Fruit fly (Drosophila melanogaster) whole organism, larva: ENCODE data around the gene fbp.

Experiments used
- noc ChIP-seq: fragments of 200-800 bp; sonication (Bioruptor generic); optimal IDR thresholded peaks from 3 replicates; lab custom pipeline; 2019; ENCODE audit warnings: missing biosample characterization, mild to moderate bottlenecking, missing genetic modification characterization, moderate library complexity

The fbp gene

dm6 chr2L:19784827-19785569 is 21.1 kb upstream of the fbp start:
- no peak for TF ChIP-seq noc (tag; lab: Kevin White, UChicago)

- TF ChIP-seq noc (tag; lab: Kevin White, UChicago): no peak
Observed at dm6 chr2L:19774278-19774677, 10.3 kb upstream of the fbp start.

- no peak for TF ChIP-seq noc (tag; lab: Kevin White, UChicago)
Observed at dm6 chr2L:19769703-19770102, 5.8 kb upstream of the fbp start.

- TF ChIP-seq noc (tag; lab: Kevin White, UChicago): no peak
Observed at dm6 chr2L:19768967-19769366, 5.0 kb upstream of the fbp start, which contains the start of gene bsh. TSS of gene bsh (minus strand) at chr2L:19769067.

dm6 chr2L:19765406-19765805 is 1.5 kb upstream of the fbp start:
- TF ChIP-seq noc (tag; lab: Kevin White, UChicago): no peak

dm6 chr2L:19764581-19765136 is 723 bp upstream of the fbp start:
- no peak for TF ChIP-seq noc (tag; lab: Kevin White, UChicago)

dm6 chr2L:19763446-19763772 is 527 bp downstream of the fbp start:
- no peak for TF ChIP-seq noc (tag; lab: Kevin White, UChicago)

dm6 chr2L:19758511-19759128 is 5.3 kb downstream of the fbp start, which contains the start of the genes CG10628 and Dus3:
TSS of gene CG10628 (minus strand) at chr2L:19758615.
TSS of gene Dus3 (plus strand) at chr2L:19758879.
- TF ChIP-seq noc (tag; lab: Kevin White, UChicago): peak; percentile 85

dm6 chr2L:19756716-19757115 is 7.2 kb downstream of the fbp start, which contains the start of gene CG10631:
TSS of gene CG10631 (minus strand) at chr2L:19756904.
- TF ChIP-seq noc (tag; lab: Kevin White, UChicago): no peak

dm6 chr2L:19756040-19756439 is 7.9 kb downstream of the fbp start:
- no peak for TF ChIP-seq noc (tag; lab: Kevin White, UChicago)

dm6 chr2L:19755015-19755414 is 8.9 kb downstream of the fbp start:
- no peak for TF ChIP-seq noc (tag; lab: Kevin White, UChicago)

dm6 chr2L:19750571-19750970 is 13.4 kb downstream of the fbp start:
- no peak for TF ChIP-seq noc (tag; lab: Kevin White, UChicago)

dm6 chr2L:19735635-19736109 is 28.3 kb downstream of the fbp start, which contains the start of the genes CG10462 and Nf-YB:
TSS of gene CG10462 (minus strand) at chr2L:19735980.
TSS of gene Nf-YB (plus strand) at chr2L:19736044.
- no peak for TF ChIP-seq noc (tag; lab: Kevin White, UChicago)

dm6 chr2L:19722517-19722916 is 41.4 kb downstream of the fbp start:
- no peak for TF ChIP-seq noc (tag; lab: Kevin White, UChicago)
